Worm (Caenorhabditis elegans): ENCODE data around the gene best-17.

DNA sequence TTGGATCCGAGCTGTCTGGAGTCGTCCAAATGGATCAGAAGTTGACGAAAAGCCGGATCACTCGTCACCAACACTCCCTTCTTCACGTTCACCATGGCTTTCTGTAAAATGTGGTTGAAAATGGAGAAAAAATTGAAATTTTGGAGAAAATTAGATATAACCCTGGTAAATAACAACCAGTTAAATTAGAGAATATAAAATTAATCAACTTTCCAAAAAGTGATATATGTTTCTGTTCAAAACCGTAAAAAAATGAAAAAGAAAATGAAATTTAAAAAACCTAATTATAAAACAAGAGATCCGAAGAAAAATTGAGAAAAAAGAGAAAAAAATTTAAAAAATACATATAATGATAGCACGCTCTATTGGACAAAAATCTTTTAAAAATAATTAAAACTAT lies 32.0 kb downstream of the best-17 start, which contains the start of gene gtf-2H5:
- no peak for TF ChIP-seq hmbx-1 (tag; optimal IDR thresholded peaks at IDR 0.05)
- no peak for TF ChIP-seq aly-1 (tag; optimal IDR thresholded peaks at IDR 0.05)
- TF ChIP-seq hnd-1 (tag; optimal IDR thresholded peaks at IDR 0.05): no peak
- no peak for TF ChIP-seq sea-1 (GFP tag; conservative IDR thresholded peaks at IDR 0.05)

Data from whole organism, early embryonic.